Fruit fly (Drosophila melanogaster): ENCODE measurements around the gene CG7950.

CG7950 gene

dm6 chr3R:30066004-30066403, 9.3 kb downstream of the CG7950 start:
- peak; percentile 23 for TF ChIP-seq Med (GFP tag)
- TF ChIP-seq disco-r (GFP tag; optimal IDR thresholded peaks at IDR 0.05): no peak
- peak; percentile 33 for TF ChIP-seq CG12769 (tag; optimal IDR thresholded peaks at IDR 0.05)
- peak; percentile 3 for TF ChIP-seq Ets65A (GFP tag)

dm6 chr3R:30070198-30070597, 13.5 kb downstream of the CG7950 start:
- no peak for TF ChIP-seq bcd (GFP tag; optimal IDR thresholded peaks at IDR 0.05)
- TF ChIP-seq bab2 (GFP tag; optimal IDR thresholded peaks at IDR 0.05): no peak
- TF ChIP-seq CG8281 (tag; optimal IDR thresholded peaks at IDR 0.05): no peak
- no peak for TF ChIP-seq yki (optimal IDR thresholded peaks at IDR 0.05)
- peak; percentile 70 for TF ChIP-seq CG17612 (GFP tag; IDR thresholded peaks at IDR 0.05)
- TF ChIP-seq repo (GFP tag; optimal IDR thresholded peaks at IDR 0.05): no peak
- no peak for TF ChIP-seq CG11504 (tag; optimal IDR thresholded peaks at IDR 0.05)
- no peak for TF ChIP-seq gcm (GFP tag; optimal IDR thresholded peaks at IDR 0.05)
- TF ChIP-seq abd-A (tag; optimal IDR thresholded peaks at IDR 0.05): no peak
- TF ChIP-seq trh (GFP tag; optimal IDR thresholded peaks at IDR 0.05): no peak
- TF ChIP-seq grau (tag; optimal IDR thresholded peaks at IDR 0.05): no peak
- peak; percentile 64 for TF ChIP-seq CG8290 (GFP tag; optimal IDR thresholded peaks at IDR 0.05)
- TF ChIP-seq CG8290 (tag; optimal IDR thresholded peaks at IDR 0.05): peak in 1 of 2 experiments; percentile 27
- no peak for TF ChIP-seq Doc3 (GFP tag; IDR thresholded peaks at IDR 0.05; ENCODE audit: partially characterized antibody)
- TF ChIP-seq CG6813 (GFP tag; optimal IDR thresholded peaks at IDR 0.05): no peak
- no peak for TF ChIP-seq E2f1 (GFP tag; IDR thresholded peaks at IDR 0.05)
- TF ChIP-seq CG17186 (GFP tag; optimal IDR thresholded peaks at IDR 0.05): no peak
- TF ChIP-seq CG6175 (GFP tag; IDR thresholded peaks at IDR 0.05): no peak

- TF ChIP-seq Med (GFP tag): peak; percentile 25
- no peak for TF ChIP-seq kay (GFP tag; optimal IDR thresholded peaks at IDR 0.05)
- no peak for TF ChIP-seq cas (GFP tag; IDR thresholded peaks at IDR 0.05)
- TF ChIP-seq CG3407 (GFP tag; optimal IDR thresholded peaks at IDR 0.05): no peak
- no peak for TF ChIP-seq prd (optimal IDR thresholded peaks at IDR 0.05)
- peak; percentile 24; the same call in 1 of the 3 replicates for TF ChIP-seq prd (GFP tag; IDR thresholded peaks at IDR 0.05)
- TF ChIP-seq CG10274 (GFP tag; optimal IDR thresholded peaks at IDR 0.05): no peak
- no peak for TF ChIP-seq hb (GFP tag; IDR thresholded peaks at IDR 0.05; ENCODE audit: partially characterized antibody)
- TF ChIP-seq Drgx (GFP tag; IDR thresholded peaks at IDR 0.05): peak; percentile 51; the same call in 1 of the 2 replicates
- TF ChIP-seq ranshi (GFP tag; IDR thresholded peaks at IDR 0.05): 0 out of 2 replicates have a peak, but pooled peaks have one; percentile 18
- no peak for TF ChIP-seq Side (GFP tag; optimal IDR thresholded peaks at IDR 0.05)
- no peak for TF ChIP-seq chinmo (GFP tag; IDR thresholded peaks at IDR 0.05; ENCODE audit: partially characterized antibody)
- TF ChIP-seq Sox100B (GFP tag; optimal IDR thresholded peaks at IDR 0.05): no peak
- no peak for TF ChIP-seq cwo (GFP tag; optimal IDR thresholded peaks at IDR 0.05)
- TF ChIP-seq CG34422 (GFP tag; IDR thresholded peaks at IDR 0.05): no peak
- TF ChIP-seq danr (GFP tag; IDR thresholded peaks at IDR 0.05): 0 out of 2 replicates have a peak, but pooled peaks have one; percentile 23
- TF ChIP-seq sob (GFP tag; IDR thresholded peaks at IDR 0.05): no peak
- TF ChIP-seq Xrp1 (GFP tag; IDR thresholded peaks at IDR 0.05): 0 out of 2 replicates have a peak, but pooled peaks have one; percentile 18
- TF ChIP-seq Awh (GFP tag; IDR thresholded peaks at IDR 0.05): 0 out of 2 replicates have a peak, but pooled peaks have one; percentile 16
- TF ChIP-seq CG13296 (GFP tag; optimal IDR thresholded peaks at IDR 0.05): no peak
- TF ChIP-seq Deaf1 (tag; optimal IDR thresholded peaks at IDR 0.05): no peak
- TF ChIP-seq Bteb2 (GFP tag; optimal IDR thresholded peaks at IDR 0.05): no peak
- peak; percentile 10 for TF ChIP-seq CG8290 (GFP tag; optimal IDR thresholded peaks at IDR 0.05)
- peak; percentile 16 to 18 for TF ChIP-seq CG8290 (tag; optimal IDR thresholded peaks at IDR 0.05)
- TF ChIP-seq CG4707 (GFP tag; optimal IDR thresholded peaks at IDR 0.05): no peak
- 0 out of 2 replicates have a peak, but pooled peaks have one; percentile 6 for TF ChIP-seq CG10959 (GFP tag; IDR thresholded peaks at IDR 0.05)
- no peak for TF ChIP-seq Nf-YC (tag; optimal IDR thresholded peaks at IDR 0.05)
- TF ChIP-seq CG14667 (GFP tag; IDR thresholded peaks at IDR 0.05): no peak
- TF ChIP-seq Ets65A (GFP tag): peak; percentile 86
- TF ChIP-seq bsh (GFP tag; optimal IDR thresholded peaks at IDR 0.05): peak in 1 of 2 experiments; percentile 25
- no peak for TF ChIP-seq CG17912 (GFP tag; optimal IDR thresholded peaks at IDR 0.05)
These were observed 15.2 kb downstream of the CG7950 start for dm6 chr3R:30071827-30072226.
